Worm (Caenorhabditis elegans) whole organism, L2 larva: ENCODE measurements around the gene C55A1.1.

Experiments
- ceh-82 ChIP-seq: fragments of 150-350 bp; optimal IDR thresholded peaks from 2 replicates; lab custom pipeline; 2014; ENCODE audit warnings: missing biosample characterization, missing genetic modification characterization
- elt-3 ChIP-seq: sonication (generic microtip); optimal IDR thresholded peaks from 2 replicates; lab custom pipeline; 2017; ENCODE audit warnings: missing biosample characterization, missing genetic modification characterization
- nhr-11 ChIP-seq: fragments of 150-350 bp; optimal IDR thresholded peaks from 2 replicates; lab custom pipeline; 2014; ENCODE audit warnings: missing biosample characterization, missing genetic modification characterization

- TF ChIP-seq nhr-11 (no peak), ceh-82 (no peak), elt-3 (tag; lab: Kevin White, UChicago) (no peak)
These were observed 30.5 kb downstream of the C55A1.1 start for ce11 chrV:15652147-15652546.
